Fruit fly (Drosophila melanogaster): ENCODE data around the gene CG31869.

Gene CG31869

dm6 chr2L:10767597-10768188 lies 33.2 kb downstream of the CG31869 start, which contains the start of gene Ubc2 (continued):
- TF ChIP-seq chif (GFP tag; optimal IDR thresholded peaks at IDR 0.05) (no peak), CG2889 (GFP tag; IDR thresholded peaks at IDR 0.05) (no peak), CG4707 (GFP tag; optimal IDR thresholded peaks at IDR 0.05) (no peak), trem (tag; optimal IDR thresholded peaks at IDR 0.05) (peak; percentile 47), ttk (GFP tag; IDR thresholded peaks at IDR 0.05) (no peak), CG33557 (GFP tag; optimal IDR thresholded peaks at IDR 0.05) (no peak), maf-S (GFP tag; optimal IDR thresholded peaks at IDR 0.05) (peak; percentile 11), CG8290 (GFP tag; optimal IDR thresholded peaks at IDR 0.05) (peak; percentile 17), CG8290 (tag; optimal IDR thresholded peaks at IDR 0.05) (no peak), zfh1 (GFP tag; IDR thresholded peaks at IDR 0.05) (0 out of 3 replicates have a peak, but pooled peaks have one; percentile 41), nmo (GFP tag; optimal IDR thresholded peaks at IDR 0.05) (peak; percentile 52), HLHmδ (GFP tag; optimal IDR thresholded peaks at IDR 0.05) (no peak), CG43689 (GFP tag; IDR thresholded peaks at IDR 0.05) (no peak), nom (GFP tag; optimal IDR thresholded peaks at IDR 0.05) (no peak), Myb (GFP tag; optimal IDR thresholded peaks at IDR 0.05) (peak; percentile 87), CG9932 (GFP tag; IDR thresholded peaks at IDR 0.05) (peak; percentile 68), CG34376 (GFP tag; optimal IDR thresholded peaks at IDR 0.05) (no peak), ato (GFP tag; IDR thresholded peaks at IDR 0.05; ENCODE audit: partially characterized antibody) (peak; percentile 77), Trl (optimal IDR thresholded peaks at IDR 0.05) (no peak), Trl (GFP tag; optimal IDR thresholded peaks at IDR 0.05) (peak; percentile 22), Gsc (GFP tag; IDR thresholded peaks at IDR 0.05) (no peak), Ssrp (tag; optimal IDR thresholded peaks at IDR 0.05) (no peak), phol (tag; optimal IDR thresholded peaks at IDR 0.05) (peak; percentile 34), Ada2b (GFP tag; IDR thresholded peaks at IDR 0.05) (no peak), Doc3 (GFP tag; IDR thresholded peaks at IDR 0.05; ENCODE audit: partially characterized antibody) (peak; percentile 72), CG10366 (GFP tag; IDR thresholded peaks at IDR 0.05) (no peak), pum (GFP tag; optimal IDR thresholded peaks at IDR 0.05) (peak; percentile 13), Dek (tag; optimal IDR thresholded peaks at IDR 0.05) (no peak), toy (GFP tag; IDR thresholded peaks at IDR 0.05) (no peak), Bteb2 (GFP tag; optimal IDR thresholded peaks at IDR 0.05) (no peak), sr (GFP tag; IDR thresholded peaks at IDR 0.05) (no peak), Xbp1 (GFP tag; optimal IDR thresholded peaks at IDR 0.05) (peak; percentile 46)

dm6 chr2L:10760422-10761166 lies 40.3 kb downstream of the CG31869 start, which contains the start of gene CG6495:
CG6495 (plus strand) TSS chr2L:10761116.
- TF ChIP-seq zf30C (GFP tag; optimal IDR thresholded peaks at IDR 0.05) (peak; percentile 55), exex (tag; optimal IDR thresholded peaks at IDR 0.05) (peak; percentile 40), D (optimal IDR thresholded peaks at IDR 0.05) (no peak), D (GFP tag; optimal IDR thresholded peaks at IDR 0.05) (peak; percentile 22), Fer3 (tag; optimal IDR thresholded peaks at IDR 0.05) (peak; percentile 56), CG13424 (tag; optimal IDR thresholded peaks at IDR 0.05) (peak; percentile 71), Xbp1 (GFP tag; optimal IDR thresholded peaks at IDR 0.05) (peak; percentile 51), CG18764 (GFP tag; optimal IDR thresholded peaks at IDR 0.05) (no peak), CG12299 (tag; optimal IDR thresholded peaks at IDR 0.05) (peak; percentile 64), Med (GFP tag) (peak; percentile 54), chif (GFP tag; optimal IDR thresholded peaks at IDR 0.05) (no peak), CG4328 (GFP tag; optimal IDR thresholded peaks at IDR 0.05) (peak; percentile 8), HLH3B (GFP tag; IDR thresholded peaks at IDR 0.05) (peak; percentile 63), sisA (GFP tag; IDR thresholded peaks at IDR 0.05) (peak; percentile 37; the same call in 1 of the 2 replicates), salm (tag; optimal IDR thresholded peaks at IDR 0.05) (peak; percentile 34), CG2120 (GFP tag; optimal IDR thresholded peaks at IDR 0.05) (peak; percentile 74), maf-S (GFP tag; optimal IDR thresholded peaks at IDR 0.05) (no peak), Eip74EF (GFP tag; optimal IDR thresholded peaks at IDR 0.05) (peak in 1 of 2 experiments; percentile 56), dpn (GFP tag; optimal IDR thresholded peaks at IDR 0.05) (peak; percentile 8 to 33), Hr51 (GFP tag; optimal IDR thresholded peaks at IDR 0.05) (peak in 1 of 2 experiments; percentile 75), her (GFP tag; optimal IDR thresholded peaks at IDR 0.05) (no peak)
